Worm (Caenorhabditis elegans) whole organism, mixed stage, embryonic: ENCODE measurements around the gene fbxa-96.

ENCODE experiments used
- ceh-43 ChIP-seq: fragments of 200-800 bp; sonication (Bioruptor generic); optimal IDR thresholded peaks from 2 replicates; lab custom pipeline; 2018; ENCODE audit warnings: mild to moderate bottlenecking, missing genetic modification characterization, moderate library complexity, missing compliant biosample characterization
- ces-1 ChIP-seq: fragments of 150-350 bp; optimal IDR thresholded peaks from 2 replicates; lab custom pipeline; 2014; ENCODE audit warnings: missing biosample characterization, missing genetic modification reagents, missing genetic modification characterization
- drap-1 ChIP-seq: fragments of 200-800 bp; sonication (Bioruptor generic); optimal IDR thresholded peaks from 3 replicates; lab custom pipeline; 2018; ENCODE audit warnings: mild to moderate bottlenecking, missing genetic modification characterization, missing compliant biosample characterization
- elt-3 ChIP-seq: fragments of 150-350 bp; optimal IDR thresholded peaks from 2 replicates; lab custom pipeline; 2014; ENCODE audit warnings: missing biosample characterization, missing genetic modification characterization
- ham-2 ChIP-seq: fragments of 200-800 bp; sonication (Bioruptor generic); optimal IDR thresholded peaks from 2 replicates; lab custom pipeline; 2018; ENCODE audit warnings: mild to moderate bottlenecking, missing genetic modification characterization, missing compliant biosample characterization
- nhr-12 ChIP-seq: fragments of 150-350 bp; optimal IDR thresholded peaks from 2 replicates; lab custom pipeline; 2014; ENCODE audit warnings: missing biosample characterization, missing genetic modification characterization
- nhr-28 ChIP-seq: fragments of 150-350 bp; optimal IDR thresholded peaks from 2 replicates; lab custom pipeline; 2014; ENCODE audit warnings: missing biosample characterization, missing genetic modification characterization
- nhr-76 ChIP-seq: sonication (generic microtip); optimal IDR thresholded peaks from 2 replicates; lab custom pipeline; 2017; ENCODE audit warnings: missing biosample characterization, missing genetic modification characterization
- pha-4 ChIP-seq: fragments of 150-350 bp; optimal IDR thresholded peaks from 2 replicates; lab custom pipeline; 2018; ENCODE audit warnings: missing biosample characterization, missing genetic modification reagents, missing genetic modification characterization
- snpc-4 ChIP-seq: fragments of 150-350 bp; optimal IDR thresholded peaks from 2 replicates; lab custom pipeline; 2014; ENCODE audit warnings: missing biosample characterization, missing genetic modification characterization
- sptf-1 ChIP-seq: sonication (generic microtip); optimal IDR thresholded peaks from 2 replicates; lab custom pipeline; 2017; ENCODE audit warnings: mild to moderate bottlenecking, missing genetic modification characterization, moderate library complexity, missing compliant biosample characterization
- unc-62 ChIP-seq: fragments of 150-350 bp; optimal IDR thresholded peaks from 2 replicates; lab custom pipeline; 2014; ENCODE audit warnings: missing biosample characterization, missing genetic modification reagents, missing genetic modification characterization

ce11 chrX:15073479-15073878 is 13.3 kb upstream of the fbxa-96 start:
- TF ChIP-seq drap-1, result no peak
- no peak for TF ChIP-seq ham-2 (GFP tag; lab: Kevin White, UChicago)
- TF ChIP-seq ceh-43 (GFP tag; lab: Kevin White, UChicago), result no peak
- TF ChIP-seq nhr-76 (tag; lab: Kevin White, UChicago), result no peak
- TF ChIP-seq sptf-1 (tag; lab: Kevin White, UChicago), result no peak
- no peak for TF ChIP-seq elt-3
- TF ChIP-seq nhr-28 (tag; lab: Kevin White, UChicago), result no peak
- no peak for TF ChIP-seq ces-1 (GFP tag; lab: Kevin White, UChicago)
- no peak for TF ChIP-seq pha-4 (tag; lab: Kevin White, UChicago)
- TF ChIP-seq snpc-4 (tag; lab: Kevin White, UChicago), result no peak
- no peak for TF ChIP-seq unc-62
- no peak for TF ChIP-seq nhr-12 (tag; lab: Kevin White, UChicago)
